Fruit fly (Drosophila melanogaster) whole organism, embryonic: ENCODE results near the gene CG32428.

Experiments used
- B-H2 ChIP-seq: fragments of 200-800 bp; sonication (Bioruptor generic); optimal IDR thresholded peaks from 2 replicates; lab custom pipeline; 2018; ENCODE audit warnings: missing biosample characterization, mild to moderate bottlenecking, missing genetic modification characterization
- BEAF-32 ChIP-seq: fragments of 200-800 bp; sonication (Bioruptor generic); optimal IDR thresholded peaks from 3 replicates; lab custom pipeline; 2017; ENCODE audit warnings: missing biosample characterization, missing genetic modification characterization, mild to moderate bottlenecking, moderate library complexity, missing genetic modification reagents
- CG11695 ChIP-seq: fragments of 200-800 bp; sonication (Bioruptor generic); IDR thresholded peaks from 3 replicates; pipeline ENCODE4 v1.3.6; 2022; ENCODE audit warnings: missing biosample characterization, missing genetic modification characterization
- CG12659 ChIP-seq: fragments of 200-800 bp; sonication (Bioruptor generic); optimal IDR thresholded peaks from 3 replicates; lab custom pipeline; 2017; ENCODE audit warnings: mild to moderate bottlenecking, missing biosample characterization, missing genetic modification reagents, missing genetic modification characterization
- CG13287 ChIP-seq: fragments of 200-800 bp; sonication (Bioruptor generic); IDR thresholded peaks from 2 replicates; pipeline ENCODE4 v1.3.6; 2022; ENCODE audit warnings: missing biosample characterization, missing genetic modification characterization; ENCODE audit not compliant: partially characterized antibody
- CG14050 ChIP-seq: fragments of 200-800 bp; sonication (Bioruptor generic); IDR thresholded peaks from 3 replicates; pipeline ENCODE4 v1.3.6; 2022; ENCODE audit warnings: missing biosample characterization, missing genetic modification characterization
- CG14710 ChIP-seq: fragments of 200-800 bp; sonication (Bioruptor generic); optimal IDR thresholded peaks from 3 replicates; lab custom pipeline; 2019; ENCODE audit warnings: missing biosample characterization, mild to moderate bottlenecking, missing genetic modification characterization, moderate library complexity
- CG14860 ChIP-seq: fragments of 200-800 bp; sonication (Bioruptor generic); IDR thresholded peaks from 3 replicates; pipeline ENCODE4 v1.3.6; 2022; ENCODE audit warnings: missing biosample characterization, missing genetic modification characterization; ENCODE audit not compliant: partially characterized antibody
- CG15479 ChIP-seq: fragments of 200-800 bp; sonication (Bioruptor generic); optimal IDR thresholded peaks from 3 replicates; lab custom pipeline; 2019; ENCODE audit warnings: missing biosample characterization, mild to moderate bottlenecking, missing genetic modification characterization, moderate library complexity
- CG15514 ChIP-seq: fragments of 200-800 bp; sonication (Bioruptor generic); optimal IDR thresholded peaks from 3 replicates; lab custom pipeline; 2017; ENCODE audit warnings: missing biosample characterization, missing genetic modification characterization, mild to moderate bottlenecking, moderate library complexity, missing genetic modification reagents
- CG17186 ChIP-seq: fragments of 200-800 bp; sonication (Bioruptor generic); optimal IDR thresholded peaks from 3 replicates; lab custom pipeline; 2017; ENCODE audit warnings: missing biosample characterization, missing genetic modification reagents, missing genetic modification characterization
- CG2889 ChIP-seq: fragments of 200-800 bp; sonication (Bioruptor generic); IDR thresholded peaks from 3 replicates; pipeline ENCODE4 v1.3.6; 2022; ENCODE audit warnings: missing biosample characterization, missing genetic modification characterization
- CG33213 ChIP-seq: fragments of 200-800 bp; sonication (Bioruptor generic); optimal IDR thresholded peaks from 3 replicates; lab custom pipeline; 2016; ENCODE audit warnings: missing biosample characterization, missing genetic modification characterization
- CG33557 ChIP-seq: fragments of 200-800 bp; sonication (Bioruptor generic); optimal IDR thresholded peaks from 2 replicates; lab custom pipeline; 2019; ENCODE audit warnings: missing biosample characterization, mild to moderate bottlenecking, missing genetic modification characterization, moderate library complexity
- CG6654 ChIP-seq: fragments of 200-800 bp; sonication (Bioruptor generic); optimal IDR thresholded peaks from 2 replicates; lab custom pipeline; 2017; ENCODE audit warnings: missing biosample characterization, mild to moderate bottlenecking, missing genetic modification characterization
- CG9797 ChIP-seq: fragments of 200-800 bp; sonication (Bioruptor generic); optimal IDR thresholded peaks from 3 replicates; lab custom pipeline; 2018; ENCODE audit warnings: missing biosample characterization, mild to moderate bottlenecking, missing genetic modification characterization
- Dp ChIP-seq: fragments of 200-800 bp; sonication (Bioruptor generic); optimal IDR thresholded peaks from 2 replicates; lab custom pipeline; 2018; ENCODE audit warnings: missing biosample characterization, mild to moderate bottlenecking, missing genetic modification characterization, moderate library complexity
- Dref ChIP-seq: fragments of 200-800 bp; sonication (Bioruptor generic); IDR thresholded peaks from 2 replicates; pipeline ENCODE4 v1.3.6; 2022; ENCODE audit warnings: missing biosample characterization, missing genetic modification characterization
- Fer2 ChIP-seq: fragments of 200-800 bp; sonication (Bioruptor generic); optimal IDR thresholded peaks from 2 replicates; lab custom pipeline; 2018; ENCODE audit warnings: missing biosample characterization, mild to moderate bottlenecking, missing genetic modification characterization, moderate library complexity
- MBD-R2 ChIP-seq: fragments of 200-800 bp; sonication (Bioruptor generic); IDR thresholded peaks from 2 replicates; pipeline ENCODE4 v1.3.6; 2022; ENCODE audit warnings: missing biosample characterization, missing genetic modification characterization
- MESR4 ChIP-seq: fragments of 200-800 bp; sonication (Bioruptor generic); optimal IDR thresholded peaks from 2 replicates; lab custom pipeline; 2018; ENCODE audit warnings: missing biosample characterization, mild to moderate bottlenecking, missing genetic modification characterization, moderate library complexity
- Med ChIP-seq: fragments of 200-800 bp; sonication (Bioruptor generic); peaks from one replicate; lab custom pipeline; 2016; ENCODE audit warnings: missing biosample characterization, missing genetic modification characterization, mild to moderate bottlenecking, inconsistent platforms, moderate library complexity
- NC2α ChIP-seq: fragments of 200-800 bp; sonication (Bioruptor generic); optimal IDR thresholded peaks from 2 replicates; lab custom pipeline; 2016; ENCODE audit warnings: missing biosample characterization, missing genetic modification characterization
- NFAT ChIP-seq: fragments of 200-800 bp; sonication (Bioruptor generic); IDR thresholded peaks from 2 replicates; pipeline ENCODE4 v1.3.6; 2022; ENCODE audit warnings: missing biosample characterization, missing genetic modification characterization
- Nf-YB ChIP-seq: fragments of 200-800 bp; sonication (Bioruptor generic); optimal IDR thresholded peaks from 3 replicates; lab custom pipeline; 2019; ENCODE audit warnings: missing biosample characterization, mild to moderate bottlenecking, missing genetic modification characterization, moderate library complexity
- Opbp ChIP-seq: fragments of 200-800 bp; sonication (Bioruptor generic); IDR thresholded peaks from 3 replicates; pipeline ENCODE4 v1.3.6; 2022; ENCODE audit warnings: missing biosample characterization, missing genetic modification characterization; ENCODE audit not compliant: partially characterized antibody
- Scr ChIP-seq: fragments of 200-800 bp; sonication (Bioruptor generic); IDR thresholded peaks from 2 replicates; pipeline ENCODE4 v1.3.6; 2022; ENCODE audit warnings: missing biosample characterization, missing genetic modification characterization; ENCODE audit not compliant: partially characterized antibody
- Sry-δ ChIP-seq: fragments of 200-800 bp; sonication (Bioruptor generic); optimal IDR thresholded peaks from 2 replicates; lab custom pipeline; 2016; ENCODE audit warnings: missing biosample characterization, missing genetic modification characterization
- Stat92E ChIP-seq, 3 experiments: fragments of >200 bp in 2 of 3; fragments of 200-800 bp in 1 of 3; sonication (Bioruptor generic) in 1 of 3; optimal IDR thresholded peaks; 2 replicates each; lab custom pipeline; 2017 to 2019; ENCODE audit warnings: missing biosample characterization in 3 of 3, missing genetic modification characterization in 3 of 3, mild to moderate bottlenecking in 1 of 3, moderate library complexity in 1 of 3
- Tbp ChIP-seq: fragments of >200 bp; optimal IDR thresholded peaks from 2 replicates; lab custom pipeline; 2018; ENCODE audit warnings: missing biosample characterization, missing genetic modification characterization
- YL-1 ChIP-seq: fragments of 200-800 bp; sonication (Bioruptor generic); optimal IDR thresholded peaks from 3 replicates; lab custom pipeline; 2017; ENCODE audit warnings: missing biosample characterization, mild to moderate bottlenecking, missing genetic modification characterization
- ase ChIP-seq: fragments of 200-800 bp; sonication (Bioruptor generic); IDR thresholded peaks from 3 replicates; pipeline ENCODE4 v1.3.6; 2022; ENCODE audit warnings: missing biosample characterization, missing genetic modification characterization
- crc ChIP-seq: fragments of 200-800 bp; sonication (Bioruptor generic); optimal IDR thresholded peaks from 2 replicates; lab custom pipeline; 2016; ENCODE audit warnings: missing biosample characterization, missing genetic modification characterization
- crp ChIP-seq, 2 experiments: fragments of 200-800 bp; sonication (Bioruptor generic); optimal IDR thresholded peaks; 2 replicates in 1 of 2; 3 replicates in 1 of 2; lab custom pipeline; 2017; ENCODE audit warnings: missing biosample characterization in 2 of 2, missing genetic modification characterization in 2 of 2, mild to moderate bottlenecking in 1 of 2, moderate library complexity in 1 of 2
- gce ChIP-seq: fragments of 200-800 bp; sonication (Bioruptor generic); IDR thresholded peaks from 3 replicates; pipeline ENCODE4 v1.3.6; 2022; ENCODE audit warnings: missing biosample characterization, missing genetic modification characterization
- gcm2 ChIP-seq: fragments of 200-800 bp; sonication (Bioruptor generic); optimal IDR thresholded peaks from 2 replicates; lab custom pipeline; 2016; ENCODE audit warnings: missing biosample characterization, missing genetic modification characterization
- gfzf ChIP-seq: fragments of 200-800 bp; sonication (Bioruptor generic); optimal IDR thresholded peaks from 2 replicates; lab custom pipeline; 2016; ENCODE audit warnings: missing biosample characterization, mild to moderate bottlenecking, missing genetic modification characterization, moderate library complexity
- hbn ChIP-seq: fragments of 200-800 bp; sonication (Bioruptor generic); IDR thresholded peaks from 2 replicates; pipeline ENCODE4 v1.3.6; 2022; ENCODE audit warnings: missing biosample characterization, missing genetic modification characterization; ENCODE audit not compliant: partially characterized antibody
- nom ChIP-seq: fragments of 200-800 bp; sonication (Bioruptor generic); optimal IDR thresholded peaks from 2 replicates; lab custom pipeline; 2017; ENCODE audit warnings: missing biosample characterization, missing genetic modification characterization, mild to moderate bottlenecking, moderate library complexity, missing genetic modification reagents
- pfk ChIP-seq: fragments of 200-800 bp; sonication (Bioruptor generic); optimal IDR thresholded peaks from 2 replicates; lab custom pipeline; 2018; ENCODE audit warnings: missing biosample characterization, mild to moderate bottlenecking, missing genetic modification characterization, moderate library complexity
- row ChIP-seq: fragments of 200-800 bp; sonication (Bioruptor generic); IDR thresholded peaks from 3 replicates; pipeline ENCODE4 v1.3.6; 2022; ENCODE audit warnings: missing biosample characterization, missing genetic modification characterization
- salm ChIP-seq: fragments of 200-800 bp; sonication (Bioruptor generic); optimal IDR thresholded peaks from 2 replicates; lab custom pipeline; 2018; ENCODE audit warnings: missing biosample characterization, mild to moderate bottlenecking, missing genetic modification characterization
- shn ChIP-seq: fragments of 200-800 bp; sonication (Bioruptor generic); optimal IDR thresholded peaks from 3 replicates; lab custom pipeline; 2016; ENCODE audit warnings: missing biosample characterization, missing genetic modification characterization
- sna ChIP-seq: fragments of 200-800 bp; sonication (Bioruptor generic); IDR thresholded peaks from 2 replicates; pipeline ENCODE4 v1.3.6; 2022; ENCODE audit warnings: missing biosample characterization, missing genetic modification characterization; ENCODE audit not compliant: partially characterized antibody
- vvl ChIP-seq: fragments of 200-800 bp; sonication (Bioruptor generic); IDR thresholded peaks from 2 replicates; pipeline ENCODE4 v1.3.6; 2022; ENCODE audit warnings: missing biosample characterization, missing genetic modification characterization
- zen ChIP-seq: fragments of 200-800 bp; sonication (Bioruptor generic); optimal IDR thresholded peaks from 3 replicates; lab custom pipeline; 2018; ENCODE audit warnings: missing biosample characterization, mild to moderate bottlenecking, missing genetic modification characterization, moderate library complexity

Gene CG32428

dm6 chr3L:20430182-20430581 is 43.3 kb downstream of the CG32428 start, which contains the start of gene CG5262 (continued):
- no peak for TF ChIP-seq salm (tag; lab: Kevin White, UChicago)
- TF ChIP-seq Stat92E (GFP tag; optimal IDR thresholded peaks at IDR 0.05; lab: Kevin White, UChicago): peak in 1 of 3 experiments; percentile 22
- TF ChIP-seq Sry-δ (GFP tag; lab: Kevin White, UChicago): peak; percentile 57
- peak; percentile 65 for TF ChIP-seq CG15479
- TF ChIP-seq Tbp (GFP tag; lab: Kevin White, UChicago): no peak
- TF ChIP-seq Dref: peak; percentile 43; the same call in 1 of the 2 replicates
- TF ChIP-seq CG2889: no peak
- TF ChIP-seq Scr: peak; percentile 28; the same call in 1 of the 2 replicates
- no peak for TF ChIP-seq gcm2 (GFP tag; lab: Kevin White, UChicago)
- TF ChIP-seq hbn (GFP tag; lab: Robert Waterston, UW): peak; percentile 15; the same call in 1 of the 2 replicates
- TF ChIP-seq CG6654 (GFP tag; lab: Kevin White, UChicago): no peak
- TF ChIP-seq CG17186: peak; percentile 21
- TF ChIP-seq BEAF-32 (GFP tag; lab: Kevin White, UChicago): peak; percentile 39
- TF ChIP-seq zen (tag; lab: Kevin White, UChicago): peak; percentile 19
- TF ChIP-seq CG13287 (GFP tag; lab: Robert Waterston, UW): peak; percentile 45; the same call in 1 of the 2 replicates
- TF ChIP-seq sna: 0 out of 2 replicates have a peak, but pooled peaks have one; percentile 15
- peak; percentile 64 for TF ChIP-seq MBD-R2 (GFP tag; lab: Robert Waterston, UW)
- peak in 1 of 2 experiments; percentile 69 for TF ChIP-seq crp (GFP tag; optimal IDR thresholded peaks at IDR 0.05; lab: Kevin White, UChicago)
- no peak for TF ChIP-seq crc (GFP tag; lab: Kevin White, UChicago)
- TF ChIP-seq ase (GFP tag; lab: Robert Waterston, UW): no peak
- no peak for TF ChIP-seq CG14860 (GFP tag; lab: Robert Waterston, UW)
- peak; percentile 44 for TF ChIP-seq CG15514 (GFP tag; lab: Kevin White, UChicago)
- TF ChIP-seq shn: no peak
- TF ChIP-seq Fer2 (tag; lab: Kevin White, UChicago): no peak
- no peak for TF ChIP-seq CG33557 (GFP tag; lab: Kevin White, UChicago)
- 0 out of 3 replicates have a peak, but pooled peaks have one; percentile 16 for TF ChIP-seq row (GFP tag; lab: Robert Waterston, UW)
- TF ChIP-seq Nf-YB: peak; percentile 64
- peak; percentile 21 for TF ChIP-seq CG12659
- TF ChIP-seq Opbp (GFP tag; lab: Robert Waterston, UW): no peak
- peak; percentile 75 for TF ChIP-seq CG9797 (GFP tag; lab: Kevin White, UChicago)
- no peak for TF ChIP-seq NC2α (GFP tag; lab: Kevin White, UChicago)
- TF ChIP-seq YL-1: peak; percentile 56
- no peak for TF ChIP-seq B-H2 (GFP tag; lab: Kevin White, UChicago)
- TF ChIP-seq NFAT: no peak
- TF ChIP-seq pfk (GFP tag; lab: Kevin White, UChicago): no peak
- TF ChIP-seq gfzf (GFP tag; lab: Kevin White, UChicago): peak; percentile 91
- TF ChIP-seq Dp (GFP tag; lab: Kevin White, UChicago): peak; percentile 90
- no peak for TF ChIP-seq CG14050 (GFP tag; lab: Robert Waterston, UW)
- TF ChIP-seq CG14710 (tag; lab: Kevin White, UChicago): peak; percentile 31
- TF ChIP-seq MESR4 (GFP tag; lab: Kevin White, UChicago): peak; percentile 67
- peak; percentile 76 for TF ChIP-seq vvl (GFP tag; lab: Robert Waterston, UW)
- TF ChIP-seq Med (GFP tag; lab: Kevin White, UChicago): peak; percentile 9
- TF ChIP-seq CG11695: no peak
- no peak for TF ChIP-seq gce (GFP tag; lab: Robert Waterston, UW)
- peak; percentile 60 for TF ChIP-seq nom (GFP tag; lab: Kevin White, UChicago)
- TF ChIP-seq CG33213 (GFP tag; lab: Kevin White, UChicago): peak; percentile 15
